Worm (Caenorhabditis elegans): ENCODE measurements around the gene R07B7.6.
A peak's percentile ranks its signal among the peaks of the same experiment; 100 is the strongest.

The R07B7.6 gene

ce11 chrV:12065369-12065768 lies 9.4 kb downstream of the R07B7.6 start, which contains the start of gene pqn-53:
pqn-53 (minus strand) TSS chrV:12065391.
- no peak for TF ChIP-seq C04F5.9 (tag; optimal IDR thresholded peaks at IDR 0.05)
- TF ChIP-seq fkh-8 (tag; optimal IDR thresholded peaks at IDR 0.05) = no peak
- no peak for TF ChIP-seq nhr-19 (GFP tag; conservative IDR thresholded peaks at IDR 0.05)
- peak; percentile 63 for TF ChIP-seq lin-14 (GFP tag; optimal IDR thresholded peaks at IDR 0.05)
- no peak for TF ChIP-seq F16B12.6 (tag; optimal IDR thresholded peaks at IDR 0.05)
- TF ChIP-seq hpl-2 (GFP tag; optimal IDR thresholded peaks at IDR 0.05) = no peak
- no peak for TF ChIP-seq mab-9 (GFP tag; IDR thresholded peaks at IDR 0.05)
- peak; percentile 30 for TF ChIP-seq pag-3 (tag; optimal IDR thresholded peaks at IDR 0.05; ENCODE audit: borderline replicate concordance, insufficient read depth)
- TF ChIP-seq aha-1 (tag; optimal IDR thresholded peaks at IDR 0.05) = no peak
- no peak for TF ChIP-seq unc-30 (tag; optimal IDR thresholded peaks at IDR 0.05)
- no peak for TF ChIP-seq nhr-71 (tag; optimal IDR thresholded peaks at IDR 0.05)
- TF ChIP-seq nhr-11 (tag; optimal IDR thresholded peaks at IDR 0.05) = no peak
- peak in 1 of 2 experiments; percentile 5 for TF ChIP-seq efl-1 (optimal IDR thresholded peaks at IDR 0.05)
- TF ChIP-seq efl-1 (GFP tag; optimal IDR thresholded peaks at IDR 0.05 in 1 of 2) = peak; percentile 6 to 71
- no peak for TF ChIP-seq jun-1 (tag; optimal IDR thresholded peaks at IDR 0.05)
- TF ChIP-seq lsy-2 (tag; optimal IDR thresholded peaks at IDR 0.05) = peak in 1 of 2 experiments; percentile 21
- no peak for TF ChIP-seq unc-62 (GFP tag; optimal IDR thresholded peaks at IDR 0.05)
- no peak for TF ChIP-seq grh-1 (GFP tag; IDR thresholded peaks at IDR 0.05)
- no peak for TF ChIP-seq elt-2 (tag; optimal IDR thresholded peaks at IDR 0.05)
- no peak for TF ChIP-seq aly-2 (tag; optimal IDR thresholded peaks at IDR 0.05)
- TF ChIP-seq sup-37 (GFP tag; optimal IDR thresholded peaks at IDR 0.05) = no peak
- no peak for TF ChIP-seq ceh-90 (tag; optimal IDR thresholded peaks at IDR 0.05)
- no peak for TF ChIP-seq ama-1 (optimal IDR thresholded peaks at IDR 0.05)
- TF ChIP-seq sox-4 (tag; optimal IDR thresholded peaks at IDR 0.05) = no peak
- no peak for TF ChIP-seq alr-1 (tag; optimal IDR thresholded peaks at IDR 0.05; ENCODE audit: borderline replicate concordance)
- no peak for TF ChIP-seq nhr-47 (tag; optimal IDR thresholded peaks at IDR 0.05)
- no peak for TF ChIP-seq nhr-28 (tag; optimal IDR thresholded peaks at IDR 0.05)
- TF ChIP-seq C16A3.4 (tag; optimal IDR thresholded peaks at IDR 0.05) = no peak
- no peak for TF ChIP-seq nhr-237 (tag; optimal IDR thresholded peaks at IDR 0.05)
- no peak for TF ChIP-seq irx-1 (tag; optimal IDR thresholded peaks at IDR 0.05)
- TF ChIP-seq egl-13 (tag; optimal IDR thresholded peaks at IDR 0.05) = no peak
- no peak for TF ChIP-seq unc-86 (tag; optimal IDR thresholded peaks at IDR 0.05)
- no peak for TF ChIP-seq fkh-10 (GFP tag; optimal IDR thresholded peaks at IDR 0.05)
- no peak for TF ChIP-seq elt-3 (tag; optimal IDR thresholded peaks at IDR 0.05)
- TF ChIP-seq C34B4.2 (tag; optimal IDR thresholded peaks at IDR 0.05) = no peak
- TF ChIP-seq snpc-4 (tag; optimal IDR thresholded peaks at IDR 0.05) = no peak
- TF ChIP-seq nhr-85 (tag) = peak; percentile 64
- TF ChIP-seq snu-23 (GFP tag; optimal IDR thresholded peaks at IDR 0.05) = peak; percentile 8
- TF ChIP-seq Y116A8C.19 (tag; optimal IDR thresholded peaks at IDR 0.05; ENCODE audit: borderline replicate concordance) = no peak
- TF ChIP-seq ceh-63 (GFP tag; optimal IDR thresholded peaks at IDR 0.05) = no peak
- TF ChIP-seq pax-3 (tag; optimal IDR thresholded peaks at IDR 0.05) = no peak
- no peak for TF ChIP-seq isw-1 (GFP tag; IDR thresholded peaks at IDR 0.05)
- no peak for TF ChIP-seq lin-15B (tag; optimal IDR thresholded peaks at IDR 0.05)
- no peak for TF ChIP-seq mep-1 (tag; optimal IDR thresholded peaks at IDR 0.05)
- TF ChIP-seq egl-27 (tag; optimal IDR thresholded peaks at IDR 0.05) = no peak
- TF ChIP-seq ztf-4 (tag; optimal IDR thresholded peaks at IDR 0.05) = no peak
- no peak for TF ChIP-seq unc-98 (GFP tag; IDR thresholded peaks at IDR 0.05)
- TF ChIP-seq nhr-20 (tag; optimal IDR thresholded peaks at IDR 0.05) = no peak
- no peak for TF ChIP-seq hlh-17 (GFP tag; optimal IDR thresholded peaks at IDR 0.05; ENCODE audit: borderline replicate concordance)
- no peak for TF ChIP-seq lir-3 (tag; optimal IDR thresholded peaks at IDR 0.05; ENCODE audit: poor library complexity)
- no peak for TF ChIP-seq zag-1 (tag; optimal IDR thresholded peaks at IDR 0.05)
- no peak for TF ChIP-seq swsn-7 (tag; optimal IDR thresholded peaks at IDR 0.05)
- no peak for TF ChIP-seq skn-1 (tag; optimal IDR thresholded peaks at IDR 0.05)
- TF ChIP-seq fos-1 (tag; optimal IDR thresholded peaks at IDR 0.05) = peak; percentile 18
